Worm (Caenorhabditis elegans): ENCODE measurements around the gene C03H5.7.

Gene C03H5.7

DNA sequence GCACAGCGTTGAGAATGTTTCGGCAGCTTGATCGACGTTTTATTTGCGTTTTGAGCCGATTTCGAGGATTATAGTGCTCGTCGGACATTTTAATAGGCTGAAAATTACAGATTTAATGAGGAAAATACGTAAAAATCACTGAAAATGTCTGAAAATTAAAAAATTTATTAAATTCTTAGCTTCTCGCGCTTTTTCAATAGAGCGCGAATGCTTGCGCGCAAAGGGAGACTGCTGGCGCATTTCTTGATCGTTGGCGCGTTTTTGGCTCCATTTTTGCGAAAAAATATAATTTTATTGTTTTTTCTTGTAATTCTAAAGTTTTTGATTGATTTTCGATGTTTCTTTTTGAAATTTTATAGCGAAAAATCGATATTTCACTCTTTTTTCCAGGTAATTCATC lies 30.8 kb downstream of the C03H5.7 start, which contains the start of the genes dnsn-1 and C24H12.4:
Gene dnsn-1 (minus strand): TSS at position 101 of the 400 bp plus-strand sequence.
Gene C24H12.4 (plus strand): TSS at position 391 of the 400 bp plus-strand sequence.
- no peak for TF ChIP-seq nhr-11 (tag; optimal IDR thresholded peaks at IDR 0.05)
- TF ChIP-seq ztf-4 (tag; optimal IDR thresholded peaks at IDR 0.05): peak; percentile 82
- no peak for TF ChIP-seq ztf-11 (tag; optimal IDR thresholded peaks at IDR 0.05)
- TF ChIP-seq ceh-82 (tag; optimal IDR thresholded peaks at IDR 0.05): peak; percentile 53
- TF ChIP-seq mab-5 (tag; optimal IDR thresholded peaks at IDR 0.05): peak; percentile 88
- no peak for TF ChIP-seq nhr-12 (tag; optimal IDR thresholded peaks at IDR 0.05)
- peak; percentile 78 for TF ChIP-seq nhr-10 (tag; optimal IDR thresholded peaks at IDR 0.05)
- no peak for TF ChIP-seq peb-1 (tag; optimal IDR thresholded peaks at IDR 0.05)
- TF ChIP-seq C34F6.9 (tag; optimal IDR thresholded peaks at IDR 0.05): peak; percentile 94
- peak in 1 of 2 experiments; percentile 47 for TF ChIP-seq mdl-1 (tag; optimal IDR thresholded peaks at IDR 0.05)
- peak; percentile 46 for TF ChIP-seq zag-1 (tag; optimal IDR thresholded peaks at IDR 0.05)
- TF ChIP-seq lin-39 (tag; optimal IDR thresholded peaks at IDR 0.05): no peak
- peak; percentile 68 for TF ChIP-seq fos-1 (tag; optimal IDR thresholded peaks at IDR 0.05)
- TF ChIP-seq nhr-77 (tag; optimal IDR thresholded peaks at IDR 0.05): no peak
- peak; percentile 55 for TF ChIP-seq ZK546.5 (tag; optimal IDR thresholded peaks at IDR 0.05)
- TF ChIP-seq nhr-25 (tag; optimal IDR thresholded peaks at IDR 0.05): peak; percentile 93
- peak; percentile 96 for TF ChIP-seq lin-11 (tag; optimal IDR thresholded peaks at IDR 0.05)
- peak; percentile 61 for TF ChIP-seq R02D3.7 (tag; optimal IDR thresholded peaks at IDR 0.05)
- no peak for TF ChIP-seq unc-39 (tag; optimal IDR thresholded peaks at IDR 0.05)
- TF ChIP-seq ama-1 (optimal IDR thresholded peaks at IDR 0.05): no peak
- peak; percentile 91 to 96 for TF ChIP-seq lsy-2 (tag; optimal IDR thresholded peaks at IDR 0.05)
- peak; percentile 98 for TF ChIP-seq gmeb-1 (tag; optimal IDR thresholded peaks at IDR 0.05)
- TF ChIP-seq sma-9 (GFP tag; optimal IDR thresholded peaks at IDR 0.05): peak; percentile 95
- no peak for TF ChIP-seq sma-9 (tag; optimal IDR thresholded peaks at IDR 0.05)
- peak; percentile 64 for TF ChIP-seq nhr-129 (tag; optimal IDR thresholded peaks at IDR 0.05)
- peak; percentile 86 for TF ChIP-seq egl-27 (tag; optimal IDR thresholded peaks at IDR 0.05)
- peak; percentile 98 for TF ChIP-seq unc-55 (GFP tag; optimal IDR thresholded peaks at IDR 0.05)
- no peak for TF ChIP-seq elt-3 (tag; optimal IDR thresholded peaks at IDR 0.05)
- TF ChIP-seq nhr-237 (tag; optimal IDR thresholded peaks at IDR 0.05): peak; percentile 59
- peak; percentile 88 for TF ChIP-seq nhr-6 (tag; optimal IDR thresholded peaks at IDR 0.05)
- TF ChIP-seq ceh-16 (tag; optimal IDR thresholded peaks at IDR 0.05): peak; percentile 66
- peak; percentile 97 for TF ChIP-seq crh-2 (tag; optimal IDR thresholded peaks at IDR 0.05)
- peak; percentile 96 for TF ChIP-seq sma-3 (GFP tag; optimal IDR thresholded peaks at IDR 0.05)
- no peak for TF ChIP-seq aly-2 (tag; optimal IDR thresholded peaks at IDR 0.05)
- TF ChIP-seq elt-1 (tag; optimal IDR thresholded peaks at IDR 0.05): no peak
- peak; percentile 95 for TF ChIP-seq nhr-21 (tag; optimal IDR thresholded peaks at IDR 0.05)
- TF ChIP-seq Y55F3AM.14 (GFP tag; optimal IDR thresholded peaks at IDR 0.05): no peak
- peak; percentile 64 for TF ChIP-seq dmd-4 (tag; optimal IDR thresholded peaks at IDR 0.05)
- no peak for TF ChIP-seq skn-1 (tag; optimal IDR thresholded peaks at IDR 0.05)
- TF ChIP-seq nhr-23 (tag; optimal IDR thresholded peaks at IDR 0.05): no peak
- TF ChIP-seq unc-62 (GFP tag; optimal IDR thresholded peaks at IDR 0.05): no peak
- peak; percentile 90 for TF ChIP-seq sem-4 (tag; optimal IDR thresholded peaks at IDR 0.05)
- TF ChIP-seq ztf-1 (GFP tag; conservative IDR thresholded peaks at IDR 0.05): no peak
- no peak for TF ChIP-seq alr-1 (tag; optimal IDR thresholded peaks at IDR 0.05)
- TF ChIP-seq lin-13 (GFP tag; optimal IDR thresholded peaks at IDR 0.05): peak; percentile 95
- peak; percentile 12 for TF ChIP-seq blmp-1 (tag; optimal IDR thresholded peaks at IDR 0.05; ENCODE audit: insufficient read depth)
- TF ChIP-seq mbf-1 (tag; optimal IDR thresholded peaks at IDR 0.05): no peak
- TF ChIP-seq F13H6.1 (tag; optimal IDR thresholded peaks at IDR 0.05): peak; percentile 92
- TF ChIP-seq snpc-4 (tag; optimal IDR thresholded peaks at IDR 0.05): peak; percentile 70
